Fruit fly (Drosophila melanogaster) whole organism, prepupa: ENCODE results near the gene CG14982.
A peak's percentile ranks its signal among the peaks of the same experiment; 100 is the strongest.

Experiments used
- Blimp-1 ChIP-seq: fragments of 200-800 bp; sonication (Bioruptor generic); optimal IDR thresholded peaks from 3 replicates; lab custom pipeline; 2017; ENCODE audit warnings: missing biosample characterization, missing genetic modification characterization, mild to moderate bottlenecking, moderate library complexity, missing genetic modification reagents
- CG10631 ChIP-seq: fragments of 200-800 bp; sonication (Bioruptor generic); optimal IDR thresholded peaks from 2 replicates; lab custom pipeline; 2016; ENCODE audit warnings: missing biosample characterization, missing genetic modification characterization
- CG10669 ChIP-seq: fragments of 200-800 bp; sonication (Bioruptor generic); optimal IDR thresholded peaks from 3 replicates; lab custom pipeline; 2018; ENCODE audit warnings: missing biosample characterization, mild to moderate bottlenecking, missing genetic modification characterization, moderate library complexity
- CG11902 ChIP-seq: fragments of 200-800 bp; sonication (Bioruptor generic); optimal IDR thresholded peaks from 3 replicates; lab custom pipeline; 2016; ENCODE audit warnings: missing biosample characterization, missing genetic modification characterization
- CG3032 ChIP-seq: fragments of 200-800 bp; optimal IDR thresholded peaks from 2 replicates; lab custom pipeline; 2019; ENCODE audit warnings: missing biosample characterization, mild to moderate bottlenecking, missing genetic modification characterization, moderate library complexity
- CG31627 ChIP-seq: fragments of 200-800 bp; sonication (Bioruptor generic); optimal IDR thresholded peaks from 3 replicates; lab custom pipeline; 2016; ENCODE audit warnings: missing biosample characterization, missing genetic modification characterization
- CG32006 ChIP-seq: fragments of 200-800 bp; sonication (Bioruptor generic); optimal IDR thresholded peaks from 3 replicates; lab custom pipeline; 2017; ENCODE audit warnings: missing biosample characterization, mild to moderate bottlenecking, missing genetic modification characterization
- CG6163 ChIP-seq: fragments of 200-800 bp; sonication (Bioruptor generic); IDR thresholded peaks from 3 replicates; pipeline ENCODE4 v1.3.6; 2022; ENCODE audit warnings: missing biosample characterization, missing genetic modification characterization
- CG8119 ChIP-seq: fragments of 200-800 bp; sonication (Bioruptor generic); IDR thresholded peaks from 3 replicates; pipeline ENCODE4 v1.3.6; 2022; ENCODE audit warnings: missing biosample characterization, missing genetic modification characterization
- CG8319 ChIP-seq: fragments of 200-800 bp; sonication (Bioruptor generic); optimal IDR thresholded peaks from 3 replicates; lab custom pipeline; 2016; ENCODE audit warnings: missing biosample characterization, missing genetic modification characterization
- CG8632 ChIP-seq: fragments of 200-800 bp; sonication (Bioruptor generic); optimal IDR thresholded peaks from 3 replicates; lab custom pipeline; 2016; ENCODE audit warnings: missing biosample characterization, missing genetic modification characterization
- Eip75B ChIP-seq: fragments of 200-800 bp; sonication (Bioruptor generic); optimal IDR thresholded peaks from 3 replicates; lab custom pipeline; 2016; ENCODE audit warnings: missing biosample characterization, missing genetic modification characterization
- Ets96B ChIP-seq: fragments of 200-800 bp; optimal IDR thresholded peaks from 2 replicates; lab custom pipeline; 2019; ENCODE audit warnings: missing biosample characterization, mild to moderate bottlenecking, missing genetic modification characterization, moderate library complexity
- Hr38 ChIP-seq: sonication (Bioruptor generic); optimal IDR thresholded peaks from 2 replicates; lab custom pipeline; 2016; ENCODE audit warnings: missing biosample characterization, missing genetic modification characterization
- Hr39 ChIP-seq: fragments of 200-800 bp; sonication (Bioruptor generic); optimal IDR thresholded peaks from 2 replicates; lab custom pipeline; 2016; ENCODE audit warnings: missing biosample characterization, missing genetic modification characterization
- Hr4 ChIP-seq: fragments of 200-800 bp; sonication (Bioruptor generic); optimal IDR thresholded peaks from 3 replicates; lab custom pipeline; 2016; ENCODE audit warnings: missing biosample characterization, missing genetic modification characterization
- Sox102F ChIP-seq: fragments of 200-800 bp; sonication (Bioruptor generic); optimal IDR thresholded peaks from 2 replicates; lab custom pipeline; 2016; ENCODE audit warnings: missing biosample characterization, mild to moderate bottlenecking, missing genetic modification characterization
- Sox14 ChIP-seq: fragments of 200-800 bp; sonication (Bioruptor generic); optimal IDR thresholded peaks from 3 replicates; lab custom pipeline; 2016; ENCODE audit warnings: missing biosample characterization, missing genetic modification characterization
- cyc ChIP-seq: fragments of 200-800 bp; sonication (Bioruptor generic); optimal IDR thresholded peaks from 3 replicates; lab custom pipeline; 2016; ENCODE audit warnings: missing biosample characterization, missing genetic modification characterization
- dsx ChIP-seq: fragments of 200-800 bp; optimal IDR thresholded peaks from 3 replicates; lab custom pipeline; 2019; ENCODE audit warnings: missing biosample characterization, mild to moderate bottlenecking, missing genetic modification characterization, moderate library complexity; ENCODE audit not compliant: poor library complexity, severe bottlenecking
- eg ChIP-seq: fragments of 200-800 bp; sonication (Bioruptor generic); IDR thresholded peaks from 3 replicates; pipeline ENCODE4 v1.3.6; 2022; ENCODE audit warnings: missing biosample characterization, missing genetic modification characterization
- fd59A ChIP-seq: fragments of 200-800 bp; sonication (Bioruptor generic); optimal IDR thresholded peaks from 2 replicates; lab custom pipeline; 2017; ENCODE audit warnings: missing biosample characterization, mild to moderate bottlenecking, missing genetic modification characterization, missing genetic modification reagents
- fkh ChIP-seq: fragments of 200-800 bp; sonication (Bioruptor generic); optimal IDR thresholded peaks from 3 replicates; lab custom pipeline; 2017; ENCODE audit warnings: missing biosample characterization, mild to moderate bottlenecking, missing genetic modification characterization, moderate library complexity
- lz ChIP-seq: fragments of 200-800 bp; sonication (Bioruptor generic); optimal IDR thresholded peaks from 3 replicates; lab custom pipeline; 2016; ENCODE audit warnings: missing biosample characterization, missing genetic modification characterization
- net ChIP-seq: fragments of 200-800 bp; sonication (Bioruptor generic); optimal IDR thresholded peaks from 3 replicates; lab custom pipeline; 2016; ENCODE audit warnings: missing biosample characterization, missing genetic modification characterization
- pdm3 ChIP-seq: fragments of 200-800 bp; sonication (Bioruptor generic); optimal IDR thresholded peaks from 3 replicates; lab custom pipeline; 2016; ENCODE audit warnings: missing biosample characterization, missing genetic modification characterization
- ss ChIP-seq, 2 experiments: fragments of 200-800 bp; sonication (Bioruptor generic); optimal IDR thresholded peaks; 2 replicates in 1 of 2; 3 replicates in 1 of 2; lab custom pipeline; 2017 to 2018; ENCODE audit warnings: mild to moderate bottlenecking in 2 of 2, missing biosample characterization in 2 of 2, missing genetic modification characterization in 2 of 2, moderate library complexity in 1 of 2
- vri ChIP-seq: fragments of 200-800 bp; sonication (Bioruptor generic); optimal IDR thresholded peaks from 3 replicates; lab custom pipeline; 2016; ENCODE audit warnings: missing biosample characterization, mild to moderate bottlenecking, missing genetic modification characterization

Gene CG14982

DNA sequence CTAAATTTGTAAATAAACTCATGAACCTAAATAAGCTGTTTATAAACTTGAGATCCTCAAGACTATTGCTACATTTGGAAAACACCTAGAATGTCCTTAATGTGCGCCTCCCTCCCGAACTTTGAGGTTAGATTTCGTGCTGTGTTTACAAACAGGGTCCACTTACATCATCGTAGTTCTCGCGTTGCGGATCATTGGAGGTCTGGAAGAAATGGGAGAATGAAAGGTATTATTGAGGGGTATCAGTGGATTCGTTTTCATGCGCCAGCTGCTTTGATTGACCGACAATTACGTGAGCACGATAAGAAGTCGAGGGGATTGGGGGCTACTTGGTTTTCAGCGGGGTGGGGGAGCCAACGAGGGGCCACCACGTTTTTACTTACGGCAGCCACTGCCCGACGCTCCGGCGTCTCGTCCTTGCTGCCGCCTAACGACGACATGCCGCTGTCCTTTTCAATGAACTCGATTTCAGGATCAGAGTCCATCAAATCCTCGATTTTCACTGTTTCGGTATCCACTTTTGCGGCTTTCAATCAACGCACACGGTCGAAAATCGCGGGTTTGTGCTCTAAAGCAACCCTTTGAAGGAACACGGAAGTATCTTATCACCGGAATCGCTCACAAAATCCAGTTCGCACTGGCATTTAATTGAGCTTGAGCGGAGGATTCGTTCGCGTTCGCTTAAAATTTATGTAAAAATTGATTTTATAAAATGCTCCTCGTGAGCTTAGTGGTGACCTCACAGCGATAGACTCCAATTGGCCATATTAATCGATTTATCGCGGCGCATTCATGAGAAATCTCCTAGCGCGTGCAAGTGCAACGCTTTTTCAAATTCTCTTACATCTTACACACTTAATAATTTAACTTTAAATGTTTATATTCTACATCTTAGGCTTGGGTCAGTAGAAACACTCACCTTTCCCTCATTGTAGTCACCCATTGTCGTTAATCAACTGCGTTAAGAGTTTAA is 33.4 kb upstream of the CG14982 start:
- TF ChIP-seq CG10631 (no peak), eg (GFP tag; lab: Robert Waterston, UW) (no peak), vri (GFP tag; lab: Kevin White, UChicago) (peak; percentile 81), Hr4 (GFP tag; lab: Kevin White, UChicago) (no peak), Sox14 (no peak)
- TF ChIP-seq, all 60 proteins: peak for 1

dm6 chr3L:3909831-3910230 is 32.7 kb upstream of the CG14982 start, which contains the start of gene mge:
mge (minus strand) TSS chr3L:3909931.
- TF ChIP-seq Hr39 (no peak), CG10631 (no peak), CG10669 (GFP tag; lab: Kevin White, UChicago) (no peak), Blimp-1 (GFP tag; lab: Kevin White, UChicago) (no peak), fkh (GFP tag; lab: Kevin White, UChicago) (no peak), pdm3 (GFP tag; lab: Kevin White, UChicago) (no peak), CG8119 (no peak), Hr38 (no peak)

DNA sequence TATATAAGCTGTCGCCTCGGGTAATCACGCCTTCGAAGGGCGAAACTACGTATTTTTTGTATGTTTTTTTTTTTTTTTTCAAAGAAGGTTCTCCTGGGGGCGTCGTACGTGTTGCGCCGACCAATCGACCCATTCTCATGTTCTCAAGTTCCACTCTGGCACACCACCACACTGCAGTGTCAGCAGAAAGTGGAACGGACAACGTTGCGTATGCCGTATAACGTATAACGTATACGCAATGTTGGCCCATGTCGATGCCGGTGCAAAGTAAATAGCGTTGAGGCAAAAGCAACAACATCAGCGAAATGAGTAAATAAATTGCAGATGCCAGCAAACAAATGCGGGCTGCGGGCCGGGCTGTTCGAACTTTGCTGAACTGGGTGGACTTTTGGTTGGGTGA is 30.4 kb upstream of the CG14982 start:
- no peak for TF ChIP-seq CG6163 (GFP tag; lab: Robert Waterston, UW)
- TF ChIP-seq CG3032: no peak
- TF ChIP-seq Ets96B (tag; lab: Kevin White, UChicago): no peak
- no peak for TF ChIP-seq Blimp-1 (GFP tag; lab: Kevin White, UChicago)
- TF ChIP-seq lz (GFP tag; lab: Kevin White, UChicago): no peak
- TF ChIP-seq CG11902 (GFP tag; lab: Kevin White, UChicago): no peak
- TF ChIP-seq cyc (GFP tag; lab: Kevin White, UChicago): no peak
- no peak for TF ChIP-seq ss (GFP tag; optimal IDR thresholded peaks at IDR 0.05; lab: Kevin White, UChicago)
- TF ChIP-seq CG32006 (GFP tag; lab: Kevin White, UChicago): no peak
- no peak for TF ChIP-seq CG8319 (GFP tag; lab: Kevin White, UChicago)
- no peak for TF ChIP-seq Hr4 (GFP tag; lab: Kevin White, UChicago)
- TF ChIP-seq dsx: no peak
- no peak for TF ChIP-seq CG31627

DNA sequence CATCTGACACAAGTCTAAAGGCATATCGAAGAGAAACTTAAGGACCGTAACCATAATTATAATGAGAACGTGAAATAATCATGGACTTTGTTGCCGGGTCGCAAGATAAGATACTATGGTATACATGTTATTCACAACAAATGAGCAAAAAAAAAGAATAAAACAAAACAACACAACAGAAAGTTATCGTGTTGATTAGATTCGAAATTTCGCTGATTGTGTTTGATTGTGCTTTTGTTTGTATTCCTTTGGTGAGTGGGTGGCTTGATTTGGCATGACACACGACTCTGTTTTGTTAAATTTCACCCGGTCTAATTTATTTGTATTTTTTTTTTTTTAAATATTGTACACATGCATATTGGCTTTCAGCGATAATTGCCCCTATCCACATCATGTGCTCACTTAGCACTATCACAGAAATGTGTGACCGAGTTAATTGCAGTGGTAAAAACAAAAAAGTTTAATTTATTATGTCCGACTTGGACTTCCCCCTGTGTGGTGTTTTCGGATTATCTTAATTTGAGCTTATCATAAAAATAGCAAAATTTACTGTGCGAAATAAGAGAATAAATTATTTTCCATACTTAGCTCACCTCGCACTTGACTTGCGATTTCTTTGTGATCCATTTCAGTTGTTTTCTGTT is 18.8 kb upstream of the CG14982 start:
- TF ChIP-seq vri (GFP tag; lab: Kevin White, UChicago) (peak; percentile 74), CG8632 (GFP tag; lab: Kevin White, UChicago) (no peak)

DNA sequence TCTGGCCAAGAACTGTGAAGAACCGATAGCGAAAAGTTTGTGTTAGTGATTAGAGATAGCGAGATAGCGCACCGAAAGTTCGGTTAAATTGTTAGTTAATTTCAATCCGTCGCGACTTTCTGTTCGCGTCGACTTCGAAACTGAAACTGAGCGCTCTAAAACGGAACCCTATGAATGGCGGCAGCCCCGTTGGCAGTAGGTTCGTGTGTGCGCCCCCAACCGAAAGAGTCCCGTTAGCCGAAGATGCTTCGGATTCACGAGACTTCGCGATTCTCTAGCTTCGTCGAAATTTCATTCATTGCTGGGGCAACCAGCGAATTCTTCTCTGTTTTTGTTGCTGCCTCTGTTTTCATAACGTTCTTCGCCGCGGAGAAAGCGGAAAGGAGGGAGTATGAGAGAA is 17.0 kb upstream of the CG14982 start:
- TF ChIP-seq Sox14: no peak
- no peak for TF ChIP-seq cyc (GFP tag; lab: Kevin White, UChicago)
- TF ChIP-seq CG6163 (GFP tag; lab: Robert Waterston, UW): no peak
- TF ChIP-seq Sox102F (GFP tag; lab: Kevin White, UChicago): no peak
- TF ChIP-seq net (GFP tag; lab: Kevin White, UChicago): no peak
- no peak for TF ChIP-seq Eip75B (GFP tag; lab: Kevin White, UChicago)
- TF ChIP-seq fd59A (GFP tag; lab: Kevin White, UChicago): no peak
- peak; percentile 69 for TF ChIP-seq vri (GFP tag; lab: Kevin White, UChicago)
